Worm (Caenorhabditis elegans) whole organism, L4 larva: ENCODE results near the gene rps-14.

ENCODE experiments used
- F10B5.3 ChIP-seq: sonication (generic microtip); optimal IDR thresholded peaks from 2 replicates; lab custom pipeline; 2016; ENCODE audit warnings: mild to moderate bottlenecking, missing genetic modification characterization, missing compliant biosample characterization
- F37D6.2 ChIP-seq: sonication (generic microtip); optimal IDR thresholded peaks from 2 replicates; lab custom pipeline; 2016; ENCODE audit warnings: mild to moderate bottlenecking, missing genetic modification characterization, missing compliant biosample characterization
- F44E2.7 ChIP-seq: fragments of 200-800 bp; sonication (Bioruptor generic); IDR thresholded peaks from 2 replicates; pipeline ENCODE4 v2.1.2; 2022; ENCODE audit warnings: missing genetic modification characterization, missing compliant biosample characterization
- T26A8.4 ChIP-seq: fragments of 200-800 bp; sonication (Bioruptor generic); IDR thresholded peaks from 2 replicates; pipeline ENCODE4 v1.3.6; 2022; ENCODE audit warnings: missing genetic modification characterization, missing compliant biosample characterization
- Y48G9A.11 ChIP-seq: fragments of 200-800 bp; sonication (Bioruptor generic); IDR thresholded peaks from 2 replicates; pipeline ENCODE4 v1.3.6; 2022; ENCODE audit warnings: missing genetic modification reagents, missing genetic modification characterization, missing compliant biosample characterization
- Y75B8A.6 ChIP-seq: fragments of 200-800 bp; sonication (Bioruptor generic); IDR thresholded peaks from 2 replicates; pipeline ENCODE4 v1.3.6; 2022; ENCODE audit warnings: missing genetic modification reagents, missing genetic modification characterization, missing compliant biosample characterization
- ZK546.5 ChIP-seq, 2 experiments: sonication (generic microtip); optimal IDR thresholded peaks; 2 replicates each; lab custom pipeline; 2017; ENCODE audit warnings: missing biosample characterization in 2 of 2, missing genetic modification characterization in 2 of 2
- aha-1 ChIP-seq: fragments of 150-350 bp; peaks from one replicate; lab custom pipeline; 2014; ENCODE audit warnings: missing biosample characterization, missing genetic modification characterization
- aly-2 ChIP-seq: sonication (generic microtip); optimal IDR thresholded peaks from 2 replicates; lab custom pipeline; 2018; ENCODE audit warnings: missing biosample characterization, missing genetic modification characterization
- attf-4 ChIP-seq: sonication (generic microtip); optimal IDR thresholded peaks from 3 replicates; lab custom pipeline; 2017; ENCODE audit warnings: missing biosample characterization, missing genetic modification characterization
- ceh-32 ChIP-seq: sonication (generic microtip); optimal IDR thresholded peaks from 2 replicates; lab custom pipeline; 2016; ENCODE audit warnings: mild to moderate bottlenecking, missing genetic modification characterization, missing compliant biosample characterization; ENCODE audit not compliant: poor library complexity
- ceh-44 ChIP-seq: fragments of 200-800 bp; sonication (Bioruptor generic); IDR thresholded peaks from 2 replicates; pipeline ENCODE4 v1.3.6; 2022; ENCODE audit warnings: missing genetic modification reagents, missing genetic modification characterization, missing compliant biosample characterization
- ces-1 ChIP-seq: fragments of 150-350 bp; sonication (generic microtip); optimal IDR thresholded peaks from 4 replicates; lab custom pipeline; 2014; ENCODE audit warnings: missing biosample characterization, missing genetic modification reagents, missing genetic modification characterization
- cey-2 ChIP-seq: sonication (generic microtip); optimal IDR thresholded peaks from 3 replicates; lab custom pipeline; 2017; ENCODE audit warnings: missing genetic modification characterization, mild to moderate bottlenecking, missing compliant biosample characterization, antibody characterized with exemption, borderline replicate concordance; ENCODE audit not compliant: insufficient read depth
- ctbp-1 ChIP-seq: fragments of 200-800 bp; sonication (Bioruptor generic); IDR thresholded peaks from 2 replicates; pipeline ENCODE4 v1.3.6; 2022; ENCODE audit warnings: missing genetic modification reagents, missing genetic modification characterization, missing compliant biosample characterization
- daf-19 ChIP-seq: fragments of 200-800 bp; sonication (Bioruptor generic); conservative IDR thresholded peaks from 2 replicates; pipeline ENCODE4 v1.3.6; 2022; ENCODE audit warnings: missing genetic modification characterization, missing compliant biosample characterization
- daf-8 ChIP-seq: fragments of 200-800 bp; sonication (Bioruptor generic); IDR thresholded peaks from 2 replicates; pipeline ENCODE4 v1.3.6; 2022; ENCODE audit warnings: missing genetic modification characterization, missing compliant biosample characterization
- dmd-6 ChIP-seq: fragments of 200-800 bp; sonication (Bioruptor generic); IDR thresholded peaks from 2 replicates; pipeline ENCODE4 v1.3.6; 2022; ENCODE audit warnings: missing genetic modification reagents, missing genetic modification characterization, missing compliant biosample characterization
- dmd-8 ChIP-seq: fragments of 200-800 bp; sonication (Bioruptor generic); IDR thresholded peaks from 2 replicates; pipeline ENCODE4 v1.3.6; 2022; ENCODE audit warnings: missing genetic modification characterization, missing compliant biosample characterization
- dve-1 ChIP-seq: sonication (generic microtip); optimal IDR thresholded peaks from 2 replicates; lab custom pipeline; 2017; ENCODE audit warnings: antibody characterized with exemption, mild to moderate bottlenecking, missing genetic modification characterization, missing compliant biosample characterization; ENCODE audit not compliant: insufficient read depth
- hlh-11 ChIP-seq: fragments of 200-800 bp; sonication (Bioruptor generic); optimal IDR thresholded peaks from 2 replicates; lab custom pipeline; 2018; ENCODE audit warnings: mild to moderate bottlenecking, missing genetic modification characterization, missing compliant biosample characterization
- hlh-30 ChIP-seq: sonication (generic microtip); optimal IDR thresholded peaks from 2 replicates; lab custom pipeline; 2017; ENCODE audit warnings: antibody characterized with exemption, mild to moderate bottlenecking, missing genetic modification characterization, missing compliant biosample characterization; ENCODE audit not compliant: insufficient read depth
- lin-1 ChIP-seq: fragments of 200-800 bp; sonication (Bioruptor generic); IDR thresholded peaks from 2 replicates; pipeline ENCODE4 v1.3.6; 2022; ENCODE audit warnings: missing genetic modification reagents, missing genetic modification characterization, missing compliant biosample characterization
- lin-29 ChIP-seq: fragments of 200-800 bp; sonication (Bioruptor generic); IDR thresholded peaks from 2 replicates; pipeline ENCODE4 v1.3.6; 2022; ENCODE audit warnings: missing genetic modification reagents, missing genetic modification characterization, missing compliant biosample characterization
- lsy-2 ChIP-seq, 2 experiments: fragments of 150-350 bp in 1 of 2; sonication (generic microtip) in 1 of 2; optimal IDR thresholded peaks; 2 replicates each; lab custom pipeline; 2014 to 2017; ENCODE audit warnings: missing biosample characterization in 2 of 2, missing genetic modification characterization in 2 of 2
- madf-9 ChIP-seq: fragments of 200-800 bp; sonication (Bioruptor generic); conservative IDR thresholded peaks from 2 replicates; pipeline ENCODE4 v1.3.6; 2022; ENCODE audit warnings: missing genetic modification reagents, missing genetic modification characterization, missing compliant biosample characterization
- mdl-1 ChIP-seq, 2 experiments: fragments of 150-350 bp in 1 of 2; sonication (generic microtip) in 1 of 2; optimal IDR thresholded peaks; 2 replicates each; lab custom pipeline; 2014 to 2017; ENCODE audit warnings: missing biosample characterization in 2 of 2, missing genetic modification characterization in 2 of 2
- mep-1 ChIP-seq: fragments of 150-350 bp; sonication (generic microtip); optimal IDR thresholded peaks from 3 replicates; lab custom pipeline; 2014; ENCODE audit warnings: missing biosample characterization, missing genetic modification characterization
- mes-2 ChIP-seq: sonication (generic microtip); optimal IDR thresholded peaks from 2 replicates; lab custom pipeline; 2016; ENCODE audit warnings: missing genotype, mild to moderate bottlenecking, missing genetic modification characterization, missing compliant biosample characterization; ENCODE audit not compliant: poor library complexity, severe bottlenecking
- mxl-2 ChIP-seq: fragments of 200-800 bp; sonication (Bioruptor generic); conservative IDR thresholded peaks from 2 replicates; pipeline ENCODE4 v1.3.6; 2022; ENCODE audit warnings: missing genetic modification reagents, missing genetic modification characterization, missing compliant biosample characterization
- mxl-3 ChIP-seq: fragments of 200-800 bp; sonication (Bioruptor generic); optimal IDR thresholded peaks from 2 replicates; lab custom pipeline; 2018; ENCODE audit warnings: mild to moderate bottlenecking, missing genetic modification characterization, missing compliant biosample characterization
- nhr-11 ChIP-seq: fragments of 150-350 bp; optimal IDR thresholded peaks from 2 replicates; lab custom pipeline; 2014; ENCODE audit warnings: missing biosample characterization, missing genetic modification characterization
- nhr-41 ChIP-seq: fragments of 200-800 bp; sonication (Bioruptor generic); IDR thresholded peaks from 2 replicates; pipeline ENCODE4 v1.3.6; 2022; ENCODE audit warnings: missing genetic modification reagents, missing genetic modification characterization, missing compliant biosample characterization
- nhr-42 ChIP-seq: fragments of 200-800 bp; sonication (Bioruptor generic); IDR thresholded peaks from 2 replicates; pipeline ENCODE4 v1.3.6; 2022; ENCODE audit warnings: missing genetic modification characterization, missing compliant biosample characterization
- nhr-48 ChIP-seq: sonication (generic microtip); optimal IDR thresholded peaks from 2 replicates; lab custom pipeline; 2016; ENCODE audit warnings: mild to moderate bottlenecking, missing genetic modification characterization, missing compliant biosample characterization
- nhr-77 ChIP-seq: fragments of 150-350 bp; optimal IDR thresholded peaks from 2 replicates; lab custom pipeline; 2014; ENCODE audit warnings: missing biosample characterization, missing genetic modification characterization
- pha-4 ChIP-seq, 2 experiments: fragments of 150-350 bp in 1 of 2; fragments of 200-800 bp in 1 of 2; sonication (Bioruptor generic) in 1 of 2; IDR thresholded peaks in 1 of 2; optimal IDR thresholded peaks in 1 of 2; 2 replicates each; pipeline versions ENCODE4 v1.3.6 to Lab custom; 2014 to 2022; ENCODE audit warnings: missing genetic modification characterization in 2 of 2, missing genetic modification reagents in 2 of 2, missing biosample characterization in 1 of 2, missing compliant biosample characterization in 1 of 2
- sdz-12 ChIP-seq: fragments of 200-800 bp; sonication (Bioruptor generic); optimal IDR thresholded peaks from 2 replicates; lab custom pipeline; 2018; ENCODE audit warnings: mild to moderate bottlenecking, missing genetic modification characterization, missing compliant biosample characterization
- unc-130 ChIP-seq: sonication (generic microtip); optimal IDR thresholded peaks from 2 replicates; lab custom pipeline; 2016; ENCODE audit warnings: missing genetic modification reagents, missing genetic modification characterization, missing compliant biosample characterization
- vab-7 ChIP-seq: fragments of 200-800 bp; sonication (Bioruptor generic); IDR thresholded peaks from 2 replicates; pipeline ENCODE4 v1.3.6; 2022; ENCODE audit warnings: missing genetic modification reagents, missing genetic modification characterization, missing compliant biosample characterization
- zag-1 ChIP-seq: fragments of 150-350 bp; optimal IDR thresholded peaks from 2 replicates; lab custom pipeline; 2014; ENCODE audit warnings: missing biosample characterization, missing genetic modification characterization
- zfp-3 ChIP-seq: fragments of 200-800 bp; sonication (Bioruptor generic); conservative IDR thresholded peaks from 2 replicates; pipeline ENCODE4 v1.3.6; 2022; ENCODE audit warnings: missing genetic modification reagents, missing genetic modification characterization, missing compliant biosample characterization
- zip-11 ChIP-seq: fragments of 200-800 bp; sonication (Bioruptor generic); IDR thresholded peaks from 2 replicates; pipeline ENCODE4 v1.3.6; 2022; ENCODE audit warnings: missing genetic modification characterization, missing compliant biosample characterization
- zip-2 ChIP-seq: fragments of 150-350 bp; optimal IDR thresholded peaks from 2 replicates; lab custom pipeline; 2014; ENCODE audit warnings: missing biosample characterization, missing genetic modification characterization
- ztf-7 ChIP-seq: fragments of 150-350 bp; optimal IDR thresholded peaks from 2 replicates; lab custom pipeline; 2014; ENCODE audit warnings: missing biosample characterization, missing genetic modification characterization

rps-14 gene

ce11 chrIII:7201378-7202256 is 22.2 kb upstream of the rps-14 start, which contains the start of gene dpy-31 (continued):
- TF ChIP-seq ztf-7 (no peak), attf-4 (tag; lab: Kevin White, UChicago) (no peak), F44E2.7 (no peak), nhr-48 (no peak), zip-2 (tag; lab: Kevin White, UChicago) (no peak), T26A8.4 (no peak), ctbp-1 (GFP tag; lab: Robert Waterston, UW) (no peak), dmd-6 (GFP tag; lab: Robert Waterston, UW) (no peak), mxl-2 (GFP tag; lab: Robert Waterston, UW) (no peak), nhr-42 (no peak), ceh-44 (GFP tag; lab: Robert Waterston, UW) (no peak), ZK546.5 (tag; optimal IDR thresholded peaks at IDR 0.05; lab: Kevin White, UChicago) (no peak), aha-1 (tag; lab: Kevin White, UChicago) (no peak), zag-1 (tag; lab: Kevin White, UChicago) (no peak), nhr-41 (GFP tag; lab: Robert Waterston, UW) (no peak), unc-130 (GFP tag; lab: Kevin White, UChicago) (no peak)

ce11 chrIII:7199467-7199866 is 20.1 kb upstream of the rps-14 start:
- TF ChIP-seq cey-2 (tag; lab: Kevin White, UChicago): peak; percentile 17
- peak; percentile 25 for TF ChIP-seq mep-1 (tag; lab: Kevin White, UChicago)
- peak; percentile 17 for TF ChIP-seq dve-1
- no peak for TF ChIP-seq aly-2 (tag; lab: Kevin White, UChicago)
- TF ChIP-seq mes-2 (tag; lab: Kevin White, UChicago): no peak

DNA sequence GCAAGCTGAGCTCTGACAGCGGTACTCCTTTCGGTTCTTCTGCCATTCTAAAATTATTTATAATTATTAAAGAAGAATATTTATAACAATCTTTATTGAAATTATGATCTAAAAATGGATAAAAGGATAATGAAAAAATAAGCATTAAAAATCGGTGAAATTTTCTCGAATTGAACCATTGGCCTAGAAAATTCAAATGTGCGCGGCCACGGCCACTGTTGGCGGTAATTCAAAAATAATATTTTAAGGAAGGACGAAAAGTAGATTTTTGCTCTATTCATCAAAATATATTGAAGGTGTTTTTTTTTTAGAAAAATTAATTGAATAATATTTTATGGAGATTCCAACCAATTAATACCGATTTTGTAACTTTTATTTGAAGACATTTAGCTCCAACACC is 19.4 kb upstream of the rps-14 start, which contains the start of gene pfd-5:
Gene pfd-5, minus strand, starts transcription at position 47 of the 400 bp plus-strand sequence.
- TF ChIP-seq vab-7: no peak
- TF ChIP-seq unc-130 (GFP tag; lab: Kevin White, UChicago): peak; percentile 57
- no peak for TF ChIP-seq zip-11 (GFP tag; lab: Robert Waterston, UW)
- no peak for TF ChIP-seq lin-1 (GFP tag; lab: Robert Waterston, UW)
- TF ChIP-seq nhr-77 (tag; lab: Kevin White, UChicago): no peak
- no peak for TF ChIP-seq pha-4 (GFP tag; IDR thresholded peaks at IDR 0.05; lab: Robert Waterston, UW)
- TF ChIP-seq pha-4 (tag; optimal IDR thresholded peaks at IDR 0.05; lab: Kevin White, UChicago): no peak
- no peak for TF ChIP-seq lin-29 (GFP tag; lab: Robert Waterston, UW)
- TF ChIP-seq nhr-11: no peak
- no peak for TF ChIP-seq F37D6.2 (tag; lab: Kevin White, UChicago)
- no peak for TF ChIP-seq daf-8
- TF ChIP-seq zfp-3 (GFP tag; lab: Robert Waterston, UW): no peak
- no peak for TF ChIP-seq nhr-41 (GFP tag; lab: Robert Waterston, UW)
- no peak for TF ChIP-seq mxl-3 (GFP tag; lab: Kevin White, UChicago)
- no peak for TF ChIP-seq Y48G9A.11 (GFP tag; lab: Robert Waterston, UW)
- TF ChIP-seq F10B5.3 (tag; lab: Kevin White, UChicago): no peak
- no peak for TF ChIP-seq hlh-11 (tag; lab: Kevin White, UChicago)
- TF ChIP-seq mes-2 (tag; lab: Kevin White, UChicago): peak; percentile 98
- no peak for TF ChIP-seq aly-2 (tag; lab: Kevin White, UChicago)
- no peak for TF ChIP-seq dmd-8 (GFP tag; lab: Robert Waterston, UW)
- TF ChIP-seq daf-19: no peak
- peak in 1 of 2 experiments; percentile 84 for TF ChIP-seq lsy-2 (tag; optimal IDR thresholded peaks at IDR 0.05; lab: Kevin White, UChicago)
- TF ChIP-seq mep-1 (tag; lab: Kevin White, UChicago): peak; percentile 41
- no peak for TF ChIP-seq Y75B8A.6
- TF ChIP-seq ces-1 (GFP tag; lab: Kevin White, UChicago): no peak
- no peak for TF ChIP-seq mdl-1 (tag; optimal IDR thresholded peaks at IDR 0.05; lab: Kevin White, UChicago)
- no peak for TF ChIP-seq sdz-12 (GFP tag; lab: Kevin White, UChicago)
- no peak for TF ChIP-seq ceh-32 (tag; lab: Kevin White, UChicago)
- TF ChIP-seq madf-9 (GFP tag; lab: Robert Waterston, UW): no peak
- TF ChIP-seq ZK546.5 (tag; optimal IDR thresholded peaks at IDR 0.05; lab: Kevin White, UChicago): no peak
- TF ChIP-seq dmd-6 (GFP tag; lab: Robert Waterston, UW): no peak
- TF ChIP-seq hlh-30 (tag; lab: Kevin White, UChicago): peak; percentile 36
